Fruit fly (Drosophila melanogaster) whole organism, wandering third instar larva: Measurements from ENCODE around the gene CG9917.

ENCODE experiments used
- Abd-B ChIP-seq: fragments of >200 bp; optimal IDR thresholded peaks from 2 replicates; lab custom pipeline; 2017; ENCODE audit warnings: missing biosample characterization, missing genetic modification characterization
- CG9705 ChIP-seq: fragments of 200-800 bp; sonication (Bioruptor generic); optimal IDR thresholded peaks from 2 replicates; lab custom pipeline; 2018; ENCODE audit warnings: missing biosample characterization, mild to moderate bottlenecking, missing genetic modification characterization
- Dfd ChIP-seq: fragments of >200 bp; optimal IDR thresholded peaks from 2 replicates; lab custom pipeline; 2017; ENCODE audit warnings: missing biosample characterization, missing genetic modification characterization
- HLH106 ChIP-seq: fragments of 200-800 bp; optimal IDR thresholded peaks from 3 replicates; lab custom pipeline; 2019; ENCODE audit warnings: missing biosample characterization, mild to moderate bottlenecking, missing genetic modification characterization, moderate library complexity
- Hnf4 ChIP-seq: fragments of 200-800 bp; sonication (Bioruptor generic); optimal IDR thresholded peaks from 2 replicates; lab custom pipeline; 2016; ENCODE audit warnings: missing biosample characterization, mild to moderate bottlenecking, missing genetic modification characterization
- Hr78 ChIP-seq: fragments of >200 bp; optimal IDR thresholded peaks from 2 replicates; lab custom pipeline; 2017; ENCODE audit warnings: missing biosample characterization, missing genetic modification characterization
- Hr83 ChIP-seq: fragments of 200-300 bp; sonication (Bioruptor generic); optimal IDR thresholded peaks from 2 replicates; lab custom pipeline; 2016; ENCODE audit warnings: missing biosample characterization, mild to moderate bottlenecking, missing genetic modification characterization, moderate library complexity; ENCODE audit not compliant: poor library complexity, severe bottlenecking
- ey ChIP-seq: fragments of 200-800 bp; sonication (Bioruptor generic); optimal IDR thresholded peaks from 2 replicates; lab custom pipeline; 2016; ENCODE audit warnings: missing biosample characterization, missing genetic modification characterization
- lola ChIP-seq: fragments of >200 bp; optimal IDR thresholded peaks from 2 replicates; lab custom pipeline; 2017; ENCODE audit warnings: missing biosample characterization, missing genetic modification characterization

DNA sequence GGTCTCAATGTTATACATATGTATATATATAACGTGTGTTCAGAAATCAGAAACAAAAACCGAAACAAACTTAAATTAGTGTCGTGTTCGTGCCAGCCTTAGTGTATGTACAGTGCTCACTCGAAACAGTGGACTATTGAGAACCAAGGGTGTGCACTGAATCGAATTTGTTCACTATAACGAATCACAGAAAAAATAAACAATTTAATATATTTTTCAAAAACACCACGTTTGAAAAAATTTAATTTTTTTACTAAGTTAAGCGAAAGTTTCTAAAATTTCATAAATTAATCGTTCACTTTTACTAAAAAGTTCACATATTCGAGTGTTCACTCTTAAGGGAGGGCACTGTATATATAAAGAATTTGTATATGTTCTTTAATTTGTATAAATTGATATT is 37.8 kb downstream of the CG9917 start:
- no peak for TF ChIP-seq lola
- peak; percentile 35 for TF ChIP-seq HLH106 (tag; lab: Kevin White, UChicago)
- TF ChIP-seq ey (GFP tag; lab: Kevin White, UChicago): peak; percentile 1
- TF ChIP-seq Dfd (GFP tag; lab: Kevin White, UChicago): no peak
- no peak for TF ChIP-seq Hr83 (GFP tag; lab: Kevin White, UChicago)
- TF ChIP-seq CG9705 (GFP tag; lab: Kevin White, UChicago): no peak
- TF ChIP-seq Abd-B (GFP tag; lab: Kevin White, UChicago): no peak
- TF ChIP-seq Hnf4 (GFP tag; lab: Kevin White, UChicago): no peak
- no peak for TF ChIP-seq Hr78 (GFP tag; lab: Kevin White, UChicago)
